Fruit fly (Drosophila melanogaster) whole organism, embryonic: ENCODE measurements around the gene asp.

Experiments
- Atf3 ChIP-seq: fragments of 200-800 bp; sonication (Bioruptor generic); optimal IDR thresholded peaks from 3 replicates; lab custom pipeline; 2016; ENCODE audit warnings: missing biosample characterization, missing genetic modification characterization
- Atf6 ChIP-seq: fragments of 200-800 bp; sonication (Bioruptor generic); IDR thresholded peaks from 2 replicates; pipeline ENCODE4 v1.3.6; 2022; ENCODE audit warnings: missing biosample characterization, missing genetic modification characterization
- Bdp1 ChIP-seq: fragments of 200-800 bp; sonication (Bioruptor generic); optimal IDR thresholded peaks from 3 replicates; lab custom pipeline; 2016; ENCODE audit warnings: missing biosample characterization, missing genetic modification characterization
- Blimp-1 ChIP-seq: fragments of 200-800 bp; sonication (Bioruptor generic); optimal IDR thresholded peaks from 3 replicates; lab custom pipeline; 2018; ENCODE audit warnings: missing biosample characterization, missing genetic modification characterization, mild to moderate bottlenecking, moderate library complexity, missing genetic modification reagents
- C15 ChIP-seq: fragments of 200-800 bp; sonication (Bioruptor generic); IDR thresholded peaks from 3 replicates; pipeline ENCODE4 v1.3.6; 2022; ENCODE audit warnings: missing biosample characterization, missing genetic modification characterization
- CG10267 ChIP-seq: fragments of 200-800 bp; sonication (Bioruptor generic); optimal IDR thresholded peaks from 2 replicates; lab custom pipeline; 2018; ENCODE audit warnings: missing biosample characterization, mild to moderate bottlenecking, missing genetic modification characterization, moderate library complexity
- CG10274 ChIP-seq: fragments of 200-800 bp; sonication (Bioruptor generic); optimal IDR thresholded peaks from 3 replicates; lab custom pipeline; 2017; ENCODE audit warnings: missing biosample characterization, mild to moderate bottlenecking, missing genetic modification characterization
- CG10654 ChIP-seq: fragments of 200-800 bp; sonication (Bioruptor generic); optimal IDR thresholded peaks from 2 replicates; lab custom pipeline; 2016; ENCODE audit warnings: missing biosample characterization, missing genetic modification characterization
- CG11504 ChIP-seq: fragments of 200-800 bp; sonication (Bioruptor generic); optimal IDR thresholded peaks from 3 replicates; lab custom pipeline; 2019; ENCODE audit warnings: missing biosample characterization, mild to moderate bottlenecking, missing genetic modification characterization, moderate library complexity
- CG11696 ChIP-seq: fragments of 200-800 bp; sonication (Bioruptor generic); IDR thresholded peaks from 2 replicates; pipeline ENCODE4 v1.3.6; 2022; ENCODE audit warnings: missing biosample characterization, missing genetic modification characterization
- CG12236 ChIP-seq: fragments of 200-800 bp; sonication (Bioruptor generic); optimal IDR thresholded peaks from 2 replicates; lab custom pipeline; 2016; ENCODE audit warnings: missing biosample characterization, missing genetic modification characterization
- CG12299 ChIP-seq: fragments of 200-800 bp; sonication (Bioruptor generic); optimal IDR thresholded peaks from 2 replicates; lab custom pipeline; 2018; ENCODE audit warnings: missing biosample characterization, mild to moderate bottlenecking, missing genetic modification characterization
- CG13123 ChIP-seq: fragments of 200-800 bp; sonication (Bioruptor generic); optimal IDR thresholded peaks from 2 replicates; lab custom pipeline; 2016; ENCODE audit warnings: missing biosample characterization, missing genetic modification characterization
- CG14050 ChIP-seq: fragments of 200-800 bp; sonication (Bioruptor generic); IDR thresholded peaks from 3 replicates; pipeline ENCODE4 v1.3.6; 2022; ENCODE audit warnings: missing biosample characterization, missing genetic modification characterization
- CG14441 ChIP-seq: fragments of 200-800 bp; sonication (Bioruptor generic); IDR thresholded peaks from 2 replicates; pipeline ENCODE4 v1.3.6; 2022; ENCODE audit warnings: missing biosample characterization, missing genetic modification characterization
- CG14965 ChIP-seq: fragments of 200-800 bp; sonication (Bioruptor generic); optimal IDR thresholded peaks from 2 replicates; lab custom pipeline; 2016; ENCODE audit warnings: missing biosample characterization, missing genetic modification characterization, borderline replicate concordance
- CG1529 ChIP-seq: fragments of 200-800 bp; sonication (Bioruptor generic); optimal IDR thresholded peaks from 3 replicates; lab custom pipeline; 2018; ENCODE audit warnings: missing biosample characterization, missing genetic modification characterization
- CG15479 ChIP-seq: fragments of 200-800 bp; sonication (Bioruptor generic); optimal IDR thresholded peaks from 3 replicates; lab custom pipeline; 2019; ENCODE audit warnings: missing biosample characterization, mild to moderate bottlenecking, missing genetic modification characterization, moderate library complexity
- CG30403 ChIP-seq: fragments of 200-800 bp; sonication (Bioruptor generic); optimal IDR thresholded peaks from 3 replicates; lab custom pipeline; 2016; ENCODE audit warnings: missing biosample characterization, missing genetic modification characterization
- CG3995 ChIP-seq: fragments of 200-800 bp; sonication (Bioruptor generic); optimal IDR thresholded peaks from 3 replicates; lab custom pipeline; 2016; ENCODE audit warnings: missing biosample characterization, missing genetic modification characterization
- CG4730 ChIP-seq: fragments of 200-800 bp; sonication (Bioruptor generic); IDR thresholded peaks from 2 replicates; pipeline ENCODE4 v1.3.6; 2022; ENCODE audit warnings: missing biosample characterization, missing genetic modification characterization
- CG6254 ChIP-seq: fragments of 200-800 bp; sonication (Bioruptor generic); optimal IDR thresholded peaks from 3 replicates; lab custom pipeline; 2017; ENCODE audit warnings: mild to moderate bottlenecking, missing biosample characterization, missing genetic modification reagents, missing genetic modification characterization
- CG6272 ChIP-seq: fragments of 200-800 bp; sonication (Bioruptor generic); IDR thresholded peaks from 2 replicates; pipeline ENCODE4 v1.3.6; 2022; ENCODE audit warnings: missing biosample characterization, missing genetic modification characterization
- D ChIP-seq, 2 experiments: fragments of 200-800 bp in 1 of 2; fragments of >200 bp in 1 of 2; sonication (Bioruptor generic) in 1 of 2; optimal IDR thresholded peaks; 2 replicates in 1 of 2; 3 replicates in 1 of 2; lab custom pipeline; 2017; ENCODE audit warnings: mild to moderate bottlenecking in 1 of 2, missing biosample characterization in 1 of 2, missing genetic modification characterization in 1 of 2, missing genetic modification reagents in 1 of 2
- Eip74EF ChIP-seq, 2 experiments: fragments of 200-800 bp in 1 of 2; fragments of >200 bp in 1 of 2; sonication (Bioruptor generic) in 1 of 2; optimal IDR thresholded peaks; 2 replicates each; lab custom pipeline; 2017 to 2019; ENCODE audit warnings: missing biosample characterization in 2 of 2, missing genetic modification characterization in 2 of 2, mild to moderate bottlenecking in 1 of 2, moderate library complexity in 1 of 2
- GATAe ChIP-seq: fragments of 200-800 bp; sonication (Bioruptor generic); conservative IDR thresholded peaks from 2 replicates; pipeline ENCODE4 v1.3.6; 2022; ENCODE audit warnings: missing biosample characterization, missing genetic modification characterization
- Hand ChIP-seq: fragments of 200-800 bp; sonication (Bioruptor generic); optimal IDR thresholded peaks from 2 replicates; lab custom pipeline; 2017; ENCODE audit warnings: mild to moderate bottlenecking, missing biosample characterization, missing genetic modification reagents, missing genetic modification characterization
- Hsf ChIP-seq: fragments of 200-800 bp; sonication (Bioruptor generic); optimal IDR thresholded peaks from 3 replicates; lab custom pipeline; 2016; ENCODE audit warnings: missing biosample characterization, missing genetic modification characterization
- Kr ChIP-seq: fragments of 200-800 bp; sonication (Bioruptor generic); optimal IDR thresholded peaks from 2 replicates; lab custom pipeline; 2017; ENCODE audit warnings: missing biosample characterization, mild to moderate bottlenecking, missing genetic modification characterization
- Lim3 ChIP-seq: fragments of 200-800 bp; sonication (Bioruptor generic); IDR thresholded peaks from 2 replicates; pipeline ENCODE4 v1.3.6; 2022; ENCODE audit warnings: missing biosample characterization, missing genetic modification characterization
- Lpt ChIP-seq: fragments of >200 bp; optimal IDR thresholded peaks from 2 replicates; lab custom pipeline; 2018; ENCODE audit warnings: missing biosample characterization, missing genetic modification characterization
- Opbp ChIP-seq: fragments of 200-800 bp; sonication (Bioruptor generic); IDR thresholded peaks from 3 replicates; pipeline ENCODE4 v1.3.6; 2022; ENCODE audit warnings: missing biosample characterization, missing genetic modification characterization; ENCODE audit not compliant: partially characterized antibody
- PHDP ChIP-seq: fragments of 200-800 bp; sonication (Bioruptor generic); optimal IDR thresholded peaks from 3 replicates; lab custom pipeline; 2018; ENCODE audit warnings: missing biosample characterization, mild to moderate bottlenecking, missing genetic modification characterization, moderate library complexity
- Six4 ChIP-seq: fragments of 200-800 bp; sonication (Bioruptor generic); optimal IDR thresholded peaks from 2 replicates; lab custom pipeline; 2016; ENCODE audit warnings: missing biosample characterization, missing genetic modification characterization
- al ChIP-seq: fragments of 200-800 bp; sonication (Bioruptor generic); IDR thresholded peaks from 2 replicates; pipeline ENCODE4 v1.3.6; 2022; ENCODE audit warnings: missing biosample characterization, missing genetic modification characterization
- ase ChIP-seq: fragments of 200-800 bp; sonication (Bioruptor generic); IDR thresholded peaks from 3 replicates; pipeline ENCODE4 v1.3.6; 2022; ENCODE audit warnings: missing biosample characterization, missing genetic modification characterization
- cad ChIP-seq: fragments of >200 bp; optimal IDR thresholded peaks from 2 replicates; lab custom pipeline; 2017; ENCODE audit warnings: missing biosample characterization, missing genetic modification characterization
- crol ChIP-seq: fragments of 200-800 bp; sonication (Bioruptor generic); IDR thresholded peaks from 2 replicates; pipeline ENCODE4 v1.3.6; 2022; ENCODE audit warnings: missing biosample characterization, missing genetic modification characterization
- danr ChIP-seq: fragments of 200-800 bp; sonication (Bioruptor generic); IDR thresholded peaks from 2 replicates; pipeline ENCODE4 v1.3.6; 2022; ENCODE audit warnings: missing biosample characterization, missing genetic modification characterization
- luna ChIP-seq: fragments of 200-800 bp; sonication (Bioruptor generic); optimal IDR thresholded peaks from 2 replicates; lab custom pipeline; 2016; ENCODE audit warnings: missing biosample characterization, missing genetic modification characterization
- nerfin-1 ChIP-seq: fragments of 200-800 bp; sonication (Bioruptor generic); optimal IDR thresholded peaks from 3 replicates; lab custom pipeline; 2019; ENCODE audit warnings: missing biosample characterization, mild to moderate bottlenecking, missing genetic modification characterization, moderate library complexity
- phol ChIP-seq: fragments of 200-800 bp; sonication (Bioruptor generic); optimal IDR thresholded peaks from 3 replicates; lab custom pipeline; 2018; ENCODE audit warnings: missing biosample characterization, mild to moderate bottlenecking, missing genetic modification characterization, moderate library complexity
- scrt ChIP-seq: fragments of 200-800 bp; sonication (Bioruptor generic); optimal IDR thresholded peaks from 2 replicates; lab custom pipeline; 2018; ENCODE audit warnings: missing biosample characterization, mild to moderate bottlenecking, missing genetic modification characterization, moderate library complexity
- ssp ChIP-seq: fragments of 200-800 bp; sonication (Bioruptor generic); IDR thresholded peaks from 2 replicates; pipeline ENCODE4 v1.3.6; 2022; ENCODE audit warnings: missing biosample characterization, missing genetic modification characterization
- tll ChIP-seq, 2 experiments: fragments of 200-800 bp in 1 of 2; fragments of >200 bp in 1 of 2; sonication (Bioruptor generic) in 1 of 2; optimal IDR thresholded peaks; 2 replicates each; lab custom pipeline; 2017 to 2019; ENCODE audit warnings: missing biosample characterization in 2 of 2, missing genetic modification characterization in 2 of 2, mild to moderate bottlenecking in 1 of 2, moderate library complexity in 1 of 2
- toy ChIP-seq: fragments of 200-800 bp; sonication (Bioruptor generic); IDR thresholded peaks from 2 replicates; pipeline ENCODE4 v1.3.6; 2022; ENCODE audit warnings: missing biosample characterization, missing genetic modification characterization
- z ChIP-seq: fragments of 200-800 bp; sonication (Bioruptor generic); IDR thresholded peaks from 3 replicates; pipeline ENCODE4 v1.3.6; 2022; ENCODE audit warnings: missing biosample characterization, missing genetic modification characterization
- zen ChIP-seq: fragments of 200-800 bp; sonication (Bioruptor generic); optimal IDR thresholded peaks from 3 replicates; lab custom pipeline; 2018; ENCODE audit warnings: missing biosample characterization, mild to moderate bottlenecking, missing genetic modification characterization, moderate library complexity

asp gene

DNA sequence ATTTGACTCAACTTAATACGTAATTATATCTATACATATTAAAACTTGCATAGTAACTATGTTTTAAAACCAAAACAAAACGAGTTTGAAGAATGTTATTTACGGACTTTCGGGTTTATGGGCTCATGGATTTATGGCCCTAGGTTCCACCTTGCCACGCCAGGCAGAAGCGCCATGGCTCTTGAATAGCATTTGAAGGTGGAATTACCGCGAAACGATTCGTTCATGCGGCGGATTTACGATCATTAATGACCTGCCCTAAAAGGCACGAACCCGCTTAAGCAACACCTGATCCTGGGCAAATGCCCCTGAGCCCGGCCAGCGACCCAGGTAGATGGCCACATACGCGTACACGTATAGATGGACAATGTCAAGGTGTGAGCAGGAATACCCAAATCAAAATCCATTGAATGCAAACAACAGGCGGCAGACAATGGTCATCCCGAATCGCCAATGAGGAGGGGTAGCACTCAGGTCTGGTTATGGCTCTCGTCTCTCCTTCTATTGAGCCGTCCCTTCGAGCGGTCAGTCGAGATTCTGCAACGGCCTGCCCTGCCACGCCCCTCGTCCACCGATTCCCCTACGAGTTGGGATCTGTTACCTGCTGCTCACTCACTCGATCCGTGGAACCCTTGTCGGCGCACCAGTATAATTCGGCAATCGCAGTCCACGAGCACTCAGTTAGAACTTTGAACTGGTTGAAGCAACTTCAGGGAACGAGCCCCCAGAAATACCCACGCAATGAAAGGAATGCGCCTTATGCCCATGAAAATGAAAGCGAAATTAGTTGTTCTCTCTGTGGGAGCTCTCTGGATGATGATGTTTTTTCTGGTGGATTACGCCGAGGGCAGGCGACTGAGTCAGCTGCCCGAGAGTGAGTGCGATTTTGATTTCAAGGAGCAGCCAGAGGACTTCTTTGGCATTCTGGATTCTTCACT is 4.3 kb upstream of the asp start, which contains the start of gene tld:
Gene tld, plus strand, starts transcription at position 677 of the 938 bp plus-strand sequence.
- TF ChIP-seq CG12236 (GFP tag; lab: Kevin White, UChicago) (no peak), Kr (GFP tag; lab: Kevin White, UChicago) (no peak), crol (no peak), CG14050 (GFP tag; lab: Robert Waterston, UW) (no peak), Eip74EF (GFP tag; optimal IDR thresholded peaks at IDR 0.05; lab: Kevin White, UChicago) (no peak), Hsf (GFP tag; lab: Kevin White, UChicago) (no peak), CG13123 (GFP tag; lab: Kevin White, UChicago) (no peak), Lim3 (GFP tag; lab: Robert Waterston, UW) (no peak), danr (GFP tag; lab: Robert Waterston, UW) (no peak), zen (peak; percentile 91), Atf3 (no peak), D (optimal IDR thresholded peaks at IDR 0.05; lab: Kevin White, UChicago) (peak; percentile 78), D (GFP tag; optimal IDR thresholded peaks at IDR 0.05; lab: Kevin White, UChicago) (no peak), toy (no peak), CG6272 (no peak), Lpt (no peak), CG14441 (GFP tag; lab: Robert Waterston, UW) (no peak), Bdp1 (GFP tag; lab: Kevin White, UChicago) (no peak), CG1529 (GFP tag; lab: Kevin White, UChicago) (no peak), C15 (no peak), Atf6 (GFP tag; lab: Robert Waterston, UW) (no peak), phol (no peak), al (GFP tag; lab: Robert Waterston, UW) (no peak), Blimp-1 (peak; percentile 45), CG30403 (GFP tag; lab: Kevin White, UChicago) (no peak), luna (GFP tag; lab: Kevin White, UChicago) (no peak), CG14965 (GFP tag; lab: Kevin White, UChicago) (no peak), CG4730 (GFP tag; lab: Robert Waterston, UW) (no peak), Six4 (GFP tag; lab: Kevin White, UChicago) (no peak), CG10267 (no peak), tll (GFP tag; optimal IDR thresholded peaks at IDR 0.05; lab: Kevin White, UChicago) (peak in 1 of 2 experiments; percentile 88), CG15479 (GFP tag; lab: Kevin White, UChicago) (peak; percentile 54), ase (no peak), z (GFP tag; lab: Robert Waterston, UW) (peak; percentile 54; the same call in 1 of the 3 replicates), CG10274 (GFP tag; lab: Kevin White, UChicago) (no peak), CG11504 (tag; lab: Kevin White, UChicago) (no peak), CG11696 (GFP tag; lab: Robert Waterston, UW) (no peak), CG12299 (no peak), scrt (no peak), CG6254 (GFP tag; lab: Kevin White, UChicago) (no peak), ssp (no peak), Hand (GFP tag; lab: Kevin White, UChicago) (no peak), cad (GFP tag; lab: Kevin White, UChicago) (peak; percentile 98), CG3995 (GFP tag; lab: Kevin White, UChicago) (no peak), GATAe (no peak), PHDP (tag; lab: Kevin White, UChicago) (no peak), nerfin-1 (tag; lab: Kevin White, UChicago) (no peak), CG10654 (GFP tag; lab: Kevin White, UChicago) (no peak), Opbp (GFP tag; lab: Robert Waterston, UW) (no peak)
